Worm (Caenorhabditis elegans) whole organism, L2 larva: ENCODE results near the gene H03G16.1.
A peak's percentile ranks its signal among the peaks of the same experiment; 100 is the strongest.

Experiments
- C34F6.9 ChIP-seq: fragments of 150-350 bp; optimal IDR thresholded peaks from 2 replicates; lab custom pipeline; 2014; ENCODE audit warnings: missing biosample characterization, missing genetic modification characterization
- F13H6.1 ChIP-seq: sonication (generic microtip); optimal IDR thresholded peaks from 2 replicates; lab custom pipeline; 2016; ENCODE audit warnings: missing genetic modification characterization, missing compliant biosample characterization
- R02D3.7 ChIP-seq: fragments of 150-350 bp; optimal IDR thresholded peaks from 2 replicates; lab custom pipeline; 2014; ENCODE audit warnings: missing biosample characterization, missing genetic modification characterization
- Y55F3AM.14 ChIP-seq: fragments of 200-800 bp; sonication (Bioruptor generic); optimal IDR thresholded peaks from 2 replicates; lab custom pipeline; 2018; ENCODE audit warnings: mild to moderate bottlenecking, missing genetic modification characterization, missing compliant biosample characterization
- ZK546.5 ChIP-seq: sonication (generic microtip); optimal IDR thresholded peaks from 2 replicates; lab custom pipeline; 2017; ENCODE audit warnings: missing biosample characterization, missing genetic modification characterization
- alr-1 ChIP-seq: fragments of 150-350 bp; optimal IDR thresholded peaks from 2 replicates; lab custom pipeline; 2014; ENCODE audit warnings: missing biosample characterization, missing genetic modification characterization
- aly-2 ChIP-seq: fragments of 150-350 bp; optimal IDR thresholded peaks from 2 replicates; lab custom pipeline; 2014; ENCODE audit warnings: missing biosample characterization, missing genetic modification characterization
- blmp-1 ChIP-seq: sonication (generic microtip); optimal IDR thresholded peaks from 2 replicates; lab custom pipeline; 2017; ENCODE audit warnings: missing genetic modification characterization, mild to moderate bottlenecking, missing compliant biosample characterization, antibody characterized with exemption, moderate library complexity; ENCODE audit not compliant: insufficient read depth
- ceh-16 ChIP-seq: fragments of 150-350 bp; optimal IDR thresholded peaks from 2 replicates; lab custom pipeline; 2014; ENCODE audit warnings: missing biosample characterization, missing genetic modification characterization
- ceh-82 ChIP-seq: fragments of 150-350 bp; optimal IDR thresholded peaks from 2 replicates; lab custom pipeline; 2014; ENCODE audit warnings: missing biosample characterization, missing genetic modification characterization
- crh-2 ChIP-seq: sonication (generic microtip); optimal IDR thresholded peaks from 2 replicates; lab custom pipeline; 2017; ENCODE audit warnings: missing biosample characterization, missing genetic modification characterization
- dmd-4 ChIP-seq: sonication (generic microtip); optimal IDR thresholded peaks from 2 replicates; lab custom pipeline; 2017; ENCODE audit warnings: missing biosample characterization, missing genetic modification characterization
- egl-27 ChIP-seq: sonication (generic microtip); optimal IDR thresholded peaks from 3 replicates; lab custom pipeline; 2017; ENCODE audit warnings: missing biosample characterization, missing genetic modification reagents, missing genetic modification characterization
- fos-1 ChIP-seq: fragments of 150-350 bp; optimal IDR thresholded peaks from 2 replicates; lab custom pipeline; 2014; ENCODE audit warnings: missing biosample characterization, missing genetic modification characterization
- gmeb-1 ChIP-seq: fragments of 150-350 bp; optimal IDR thresholded peaks from 2 replicates; lab custom pipeline; 2014; ENCODE audit warnings: missing biosample characterization, missing genetic modification characterization
- lin-13 ChIP-seq: fragments of 150-350 bp; optimal IDR thresholded peaks from 2 replicates; lab custom pipeline; 2014; ENCODE audit warnings: missing biosample characterization, missing genetic modification reagents, missing genetic modification characterization
- lin-39 ChIP-seq: fragments of 150-350 bp; optimal IDR thresholded peaks from 2 replicates; lab custom pipeline; 2014; ENCODE audit warnings: missing biosample characterization, missing genetic modification reagents, missing genetic modification characterization
- lsy-2 ChIP-seq, 2 experiments: fragments of 150-350 bp in 1 of 2; sonication (generic microtip) in 1 of 2; optimal IDR thresholded peaks; 2 replicates each; lab custom pipeline; 2014 to 2017; ENCODE audit warnings: missing biosample characterization in 2 of 2, missing genetic modification characterization in 2 of 2
- mab-5 ChIP-seq: fragments of 150-350 bp; optimal IDR thresholded peaks from 2 replicates; lab custom pipeline; 2014; ENCODE audit warnings: missing biosample characterization, missing genetic modification characterization
- nhr-11 ChIP-seq: fragments of 150-350 bp; optimal IDR thresholded peaks from 2 replicates; lab custom pipeline; 2014; ENCODE audit warnings: missing biosample characterization, missing genetic modification characterization
- nhr-129 ChIP-seq: fragments of 150-350 bp; optimal IDR thresholded peaks from 2 replicates; lab custom pipeline; 2014; ENCODE audit warnings: missing biosample characterization, missing genetic modification characterization
- nhr-21 ChIP-seq: fragments of 150-350 bp; optimal IDR thresholded peaks from 2 replicates; lab custom pipeline; 2014; ENCODE audit warnings: missing biosample characterization, missing genetic modification characterization
- nhr-23 ChIP-seq: fragments of 150-350 bp; optimal IDR thresholded peaks from 2 replicates; lab custom pipeline; 2014; ENCODE audit warnings: missing biosample characterization, missing genetic modification reagents, missing genetic modification characterization
- nhr-25 ChIP-seq: fragments of 150-350 bp; sonication (generic microtip); optimal IDR thresholded peaks from 3 replicates; lab custom pipeline; 2014; ENCODE audit warnings: missing biosample characterization, missing genetic modification characterization
- nhr-77 ChIP-seq: fragments of 150-350 bp; optimal IDR thresholded peaks from 2 replicates; lab custom pipeline; 2014; ENCODE audit warnings: missing biosample characterization, missing genetic modification characterization
- peb-1 ChIP-seq: fragments of 150-350 bp; optimal IDR thresholded peaks from 2 replicates; lab custom pipeline; 2014; ENCODE audit warnings: missing biosample characterization, missing genetic modification characterization
- sem-4 ChIP-seq: fragments of 150-350 bp; optimal IDR thresholded peaks from 2 replicates; lab custom pipeline; 2014; ENCODE audit warnings: missing biosample characterization, missing genetic modification reagents, missing genetic modification characterization
- skn-1 ChIP-seq: sonication (generic microtip); optimal IDR thresholded peaks from 2 replicates; lab custom pipeline; 2017; ENCODE audit warnings: missing biosample characterization, missing genetic modification characterization
- sma-9 ChIP-seq, 2 experiments: fragments of 150-350 bp in 1 of 2; sonication (generic microtip) in 1 of 2; optimal IDR thresholded peaks; 2 replicates each; lab custom pipeline; 2014 to 2016; ENCODE audit warnings: missing genetic modification characterization in 2 of 2, mild to moderate bottlenecking in 1 of 2, missing biosample characterization in 1 of 2, missing compliant biosample characterization in 1 of 2, missing genetic modification reagents in 1 of 2, moderate library complexity in 1 of 2
- snpc-4 ChIP-seq: fragments of 150-350 bp; optimal IDR thresholded peaks from 2 replicates; lab custom pipeline; 2014; ENCODE audit warnings: missing biosample characterization, missing genetic modification characterization
- unc-39 ChIP-seq: fragments of 150-350 bp; optimal IDR thresholded peaks from 2 replicates; lab custom pipeline; 2014; ENCODE audit warnings: missing biosample characterization, missing genetic modification characterization
- unc-55 ChIP-seq: fragments of 150-350 bp; sonication (generic microtip); optimal IDR thresholded peaks from 3 replicates; lab custom pipeline; 2014; ENCODE audit warnings: missing biosample characterization, missing genetic modification reagents, missing genetic modification characterization
- unc-62 ChIP-seq: fragments of 150-350 bp; optimal IDR thresholded peaks from 2 replicates; lab custom pipeline; 2014; ENCODE audit warnings: missing biosample characterization, missing genetic modification reagents, missing genetic modification characterization
- ztf-11 ChIP-seq: sonication (generic microtip); optimal IDR thresholded peaks from 2 replicates; lab custom pipeline; 2017; ENCODE audit warnings: missing biosample characterization, missing genetic modification characterization
- ztf-4 ChIP-seq: fragments of 150-350 bp; optimal IDR thresholded peaks from 2 replicates; lab custom pipeline; 2014; ENCODE audit warnings: missing biosample characterization, missing genetic modification characterization

H03G16.1 gene

DNA sequence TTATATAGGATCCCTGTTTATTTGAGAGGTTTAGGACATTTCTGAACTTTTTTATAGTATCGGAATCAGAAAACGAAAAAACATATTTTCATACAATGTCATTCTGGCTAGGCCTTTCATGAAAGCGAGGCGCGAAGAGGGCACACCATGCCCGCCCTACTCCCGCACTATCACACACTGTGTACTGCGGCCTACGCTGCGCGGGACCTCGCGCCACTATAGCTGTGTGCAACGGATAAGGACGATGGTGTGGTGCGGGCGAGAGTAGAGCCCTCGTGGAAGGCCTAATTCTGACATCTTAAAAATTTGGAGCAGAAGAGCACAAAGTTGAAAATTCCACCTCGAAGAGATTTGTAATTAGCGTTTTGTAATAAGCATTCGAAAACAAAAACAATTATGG lies 42.7 kb upstream of the H03G16.1 start:
- TF ChIP-seq ZK546.5 (tag; lab: Kevin White, UChicago) (no peak), snpc-4 (tag; lab: Kevin White, UChicago) (peak; percentile 75)

DNA sequence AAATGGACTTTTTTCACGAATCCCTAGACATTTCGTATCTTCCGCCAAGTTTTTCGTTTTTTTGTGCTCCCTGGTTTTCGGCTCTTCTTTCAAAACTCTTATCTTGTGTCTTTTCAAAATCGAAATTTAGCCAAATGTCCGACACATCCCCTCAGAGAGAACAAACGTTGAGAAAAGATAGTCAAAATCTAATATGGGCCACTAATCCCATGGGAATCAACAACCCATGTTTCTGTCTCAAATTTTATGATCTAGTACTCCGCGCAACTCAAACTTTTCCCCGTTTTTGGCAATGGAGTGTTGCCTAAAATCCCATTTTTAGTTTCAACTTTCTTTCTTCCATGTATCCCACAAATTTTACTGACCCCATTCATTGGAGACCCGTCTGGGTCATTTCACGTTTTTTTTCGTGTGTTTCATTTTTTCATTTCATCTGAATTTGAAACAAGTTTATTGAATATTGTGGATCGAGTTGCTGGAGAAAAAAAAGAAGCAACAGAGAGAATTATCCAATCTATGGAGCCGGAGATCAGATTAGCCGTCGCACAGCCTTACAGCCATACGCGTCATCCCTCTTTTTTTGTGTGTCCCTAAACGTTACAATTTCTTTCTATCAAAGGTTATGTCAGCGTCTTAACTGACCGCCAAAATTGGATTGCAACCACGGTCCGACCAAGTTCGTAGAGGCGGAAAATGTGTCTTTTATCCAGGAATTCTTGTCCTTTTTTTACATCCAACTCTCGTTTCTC lies 42.0 kb upstream of the H03G16.1 start:
- TF ChIP-seq mab-5 (tag; lab: Kevin White, UChicago) = peak; percentile 67
- TF ChIP-seq crh-2 (tag; lab: Kevin White, UChicago) = no peak
- TF ChIP-seq nhr-77 = no peak
- peak in 1 of 2 experiments; percentile 5 for TF ChIP-seq lsy-2 (tag; optimal IDR thresholded peaks at IDR 0.05; lab: Kevin White, UChicago)
- TF ChIP-seq snpc-4 (tag; lab: Kevin White, UChicago) = peak; percentile 12
- no peak for TF ChIP-seq unc-55 (GFP tag; lab: Kevin White, UChicago)

DNA sequence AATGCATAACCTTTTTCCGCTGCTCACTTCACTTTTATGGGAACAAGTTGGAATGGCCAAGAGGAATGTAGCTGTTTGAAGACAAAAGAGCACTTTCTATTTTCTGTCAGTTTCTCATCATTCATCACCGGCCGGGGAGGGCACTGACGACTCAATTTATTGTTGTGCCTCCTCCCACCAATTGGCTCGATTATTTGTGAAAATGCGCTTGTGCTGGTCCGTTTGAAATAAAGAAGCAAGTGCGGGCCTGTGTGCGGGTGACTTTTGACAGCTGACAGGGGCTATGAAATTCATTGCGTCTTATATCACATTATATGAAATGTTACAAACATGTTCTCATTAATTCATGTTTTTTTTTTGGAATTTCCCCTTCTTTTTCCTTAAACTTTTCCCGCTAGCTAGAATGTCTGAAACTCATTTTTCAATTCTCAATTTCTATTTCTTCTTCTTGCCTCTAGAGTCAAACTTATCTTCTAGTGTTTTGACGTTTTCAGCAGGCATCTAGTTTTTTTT lies 39.7 kb upstream of the H03G16.1 start:
- TF ChIP-seq ceh-16 (tag; lab: Kevin White, UChicago) (no peak), R02D3.7 (tag; lab: Kevin White, UChicago) (no peak), sem-4 (no peak), aly-2 (tag; lab: Kevin White, UChicago) (no peak), lsy-2 (tag; optimal IDR thresholded peaks at IDR 0.05; lab: Kevin White, UChicago) (peak in 1 of 2 experiments; percentile 13), gmeb-1 (tag; lab: Kevin White, UChicago) (no peak), blmp-1 (tag; lab: Kevin White, UChicago) (no peak), lin-39 (tag; lab: Kevin White, UChicago) (no peak), C34F6.9 (peak; percentile 16), dmd-4 (tag; lab: Kevin White, UChicago) (no peak), ceh-82 (tag; lab: Kevin White, UChicago) (no peak), snpc-4 (tag; lab: Kevin White, UChicago) (no peak), alr-1 (tag; lab: Kevin White, UChicago) (no peak), unc-55 (GFP tag; lab: Kevin White, UChicago) (no peak), nhr-23 (tag; lab: Kevin White, UChicago) (no peak), nhr-129 (tag; lab: Kevin White, UChicago) (peak; percentile 28), fos-1 (tag; lab: Kevin White, UChicago) (no peak), nhr-77 (no peak), lin-13 (GFP tag; lab: Kevin White, UChicago) (no peak), nhr-11 (tag; lab: Kevin White, UChicago) (no peak), unc-62 (GFP tag; lab: Kevin White, UChicago) (no peak), unc-39 (tag; lab: Kevin White, UChicago) (no peak), mab-5 (tag; lab: Kevin White, UChicago) (no peak), nhr-25 (tag; lab: Kevin White, UChicago) (no peak), skn-1 (tag; lab: Kevin White, UChicago) (no peak), nhr-21 (tag; lab: Kevin White, UChicago) (no peak), F13H6.1 (peak; percentile 23), peb-1 (tag; lab: Kevin White, UChicago) (no peak), crh-2 (tag; lab: Kevin White, UChicago) (no peak)

DNA sequence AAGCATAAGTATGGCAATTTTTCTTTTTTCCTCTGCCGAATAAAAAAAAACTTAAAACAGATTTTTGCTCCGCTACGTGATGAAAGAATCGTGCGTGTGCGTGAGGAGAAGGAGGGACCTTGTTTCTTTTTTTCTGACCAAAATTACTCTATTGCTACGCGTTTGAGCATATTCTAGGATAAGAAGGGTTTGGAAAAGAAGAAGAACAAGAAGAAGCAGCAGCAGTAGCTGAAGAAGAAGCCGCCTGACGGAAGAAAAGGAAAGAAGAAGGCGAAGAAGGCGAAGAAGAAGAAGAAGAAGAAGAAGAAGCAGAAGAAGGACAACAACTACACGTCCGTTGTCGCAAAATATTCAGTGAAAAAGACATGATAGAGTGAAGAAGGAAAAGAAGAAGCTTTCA lies 37.6 kb upstream of the H03G16.1 start:
- TF ChIP-seq unc-55 (GFP tag; lab: Kevin White, UChicago) = peak; percentile 42
- peak; percentile 11 for TF ChIP-seq egl-27
- no peak for TF ChIP-seq snpc-4 (tag; lab: Kevin White, UChicago)

DNA sequence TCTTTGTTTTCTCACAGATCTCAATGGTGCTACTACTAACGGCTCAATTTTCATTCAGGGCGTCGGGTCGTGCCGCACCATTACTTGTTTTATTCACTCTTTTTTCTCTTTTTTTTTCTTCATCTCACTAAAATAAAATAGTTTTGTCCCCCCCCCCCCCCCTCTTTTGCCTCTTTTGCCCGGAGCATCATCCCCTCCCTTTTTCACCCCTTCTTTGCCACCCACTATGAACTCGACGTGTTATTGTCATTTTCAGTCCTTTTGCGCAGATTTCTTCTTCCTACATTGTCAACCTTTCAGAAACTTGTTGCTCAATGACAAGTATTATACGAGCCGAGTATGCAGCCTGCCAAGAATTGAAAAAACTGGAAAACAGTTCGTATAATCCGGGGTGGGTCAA lies 27.7 kb upstream of the H03G16.1 start, which contains the start of gene seb-3:
Gene seb-3, plus strand, starts transcription at position 301 of the 400 bp plus-strand sequence.
- no peak for TF ChIP-seq R02D3.7 (tag; lab: Kevin White, UChicago)
- no peak for TF ChIP-seq Y55F3AM.14
- no peak for TF ChIP-seq ztf-4 (tag; lab: Kevin White, UChicago)
- no peak for TF ChIP-seq sma-9 (GFP tag; optimal IDR thresholded peaks at IDR 0.05; lab: Kevin White, UChicago)
- no peak for TF ChIP-seq sma-9 (tag; optimal IDR thresholded peaks at IDR 0.05; lab: Kevin White, UChicago)
- no peak for TF ChIP-seq ztf-11 (tag; lab: Kevin White, UChicago)
